Fruit fly (Drosophila melanogaster) whole organism, prepupa: ENCODE results near the gene CG3123.

Experiments used
- Blimp-1 ChIP-seq: fragments of 200-800 bp; sonication (Bioruptor generic); optimal IDR thresholded peaks from 3 replicates; lab custom pipeline; 2017; ENCODE audit warnings: missing biosample characterization, missing genetic modification characterization, mild to moderate bottlenecking, moderate library complexity, missing genetic modification reagents
- CG10631 ChIP-seq: fragments of 200-800 bp; sonication (Bioruptor generic); optimal IDR thresholded peaks from 2 replicates; lab custom pipeline; 2016; ENCODE audit warnings: missing biosample characterization, missing genetic modification characterization
- CG10669 ChIP-seq: fragments of 200-800 bp; sonication (Bioruptor generic); optimal IDR thresholded peaks from 3 replicates; lab custom pipeline; 2018; ENCODE audit warnings: missing biosample characterization, mild to moderate bottlenecking, missing genetic modification characterization, moderate library complexity
- CG11294 ChIP-seq: fragments of 200-800 bp; sonication (Bioruptor generic); IDR thresholded peaks from 2 replicates; pipeline ENCODE4 v1.3.6; 2022; ENCODE audit warnings: missing biosample characterization, missing genetic modification characterization
- CG11762 ChIP-seq: fragments of 200-800 bp; sonication (Bioruptor generic); optimal IDR thresholded peaks from 3 replicates; lab custom pipeline; 2016; ENCODE audit warnings: missing biosample characterization, missing genetic modification characterization; ENCODE audit not compliant: insufficient read depth
- CG15336 ChIP-seq: fragments of 200-800 bp; sonication (Bioruptor generic); IDR thresholded peaks from 2 replicates; pipeline ENCODE4 v1.3.6; 2022; ENCODE audit warnings: missing biosample characterization, missing genetic modification characterization
- CG1621 ChIP-seq: fragments of 200-800 bp; sonication (Bioruptor generic); optimal IDR thresholded peaks from 3 replicates; lab custom pipeline; 2018; ENCODE audit warnings: missing biosample characterization, mild to moderate bottlenecking, missing genetic modification characterization
- CG16779 ChIP-seq: fragments of 200-800 bp; sonication (Bioruptor generic); optimal IDR thresholded peaks from 3 replicates; lab custom pipeline; 2017; ENCODE audit warnings: missing biosample characterization, mild to moderate bottlenecking, missing genetic modification characterization
- CG32006 ChIP-seq: fragments of 200-800 bp; sonication (Bioruptor generic); optimal IDR thresholded peaks from 3 replicates; lab custom pipeline; 2017; ENCODE audit warnings: missing biosample characterization, mild to moderate bottlenecking, missing genetic modification characterization
- CG4318 ChIP-seq: fragments of 200-800 bp; sonication (Bioruptor generic); optimal IDR thresholded peaks from 3 replicates; lab custom pipeline; 2017; ENCODE audit warnings: missing biosample characterization, mild to moderate bottlenecking, missing genetic modification characterization
- CG6163 ChIP-seq: fragments of 200-800 bp; sonication (Bioruptor generic); IDR thresholded peaks from 3 replicates; pipeline ENCODE4 v1.3.6; 2022; ENCODE audit warnings: missing biosample characterization, missing genetic modification characterization
- CG6276 ChIP-seq: fragments of 200-800 bp; sonication (Bioruptor generic); optimal IDR thresholded peaks from 2 replicates; lab custom pipeline; 2017; ENCODE audit warnings: missing biosample characterization, mild to moderate bottlenecking, missing genetic modification characterization
- CG6792 ChIP-seq: fragments of 200-800 bp; sonication (Bioruptor generic); optimal IDR thresholded peaks from 3 replicates; lab custom pipeline; 2016; ENCODE audit warnings: missing biosample characterization, missing genetic modification characterization
- CG6854 ChIP-seq: fragments of 200-800 bp; sonication (Bioruptor generic); optimal IDR thresholded peaks from 2 replicates; lab custom pipeline; 2017; ENCODE audit warnings: missing biosample characterization, mild to moderate bottlenecking, missing genetic modification characterization
- CG7368 ChIP-seq: fragments of 200-800 bp; sonication (Bioruptor generic); optimal IDR thresholded peaks from 3 replicates; lab custom pipeline; 2016; ENCODE audit warnings: missing biosample characterization, missing genetic modification characterization
- CG8119 ChIP-seq: fragments of 200-800 bp; sonication (Bioruptor generic); IDR thresholded peaks from 3 replicates; pipeline ENCODE4 v1.3.6; 2022; ENCODE audit warnings: missing biosample characterization, missing genetic modification characterization
- Eip75B ChIP-seq: fragments of 200-800 bp; sonication (Bioruptor generic); optimal IDR thresholded peaks from 3 replicates; lab custom pipeline; 2016; ENCODE audit warnings: missing biosample characterization, missing genetic modification characterization
- Ets21C ChIP-seq: fragments of 200-800 bp; sonication (Bioruptor generic); optimal IDR thresholded peaks from 3 replicates; lab custom pipeline; 2016; ENCODE audit warnings: missing biosample characterization, missing genetic modification characterization
- Hr38 ChIP-seq: sonication (Bioruptor generic); optimal IDR thresholded peaks from 2 replicates; lab custom pipeline; 2016; ENCODE audit warnings: missing biosample characterization, missing genetic modification characterization
- Lpt ChIP-seq: fragments of 200-800 bp; sonication (Bioruptor generic); optimal IDR thresholded peaks from 3 replicates; lab custom pipeline; 2016; ENCODE audit warnings: missing biosample characterization, missing genetic modification characterization
- OdsH ChIP-seq: fragments of 200-800 bp; sonication (Bioruptor generic); optimal IDR thresholded peaks from 3 replicates; lab custom pipeline; 2016; ENCODE audit warnings: missing biosample characterization, missing genetic modification characterization
- Sox102F ChIP-seq: fragments of 200-800 bp; sonication (Bioruptor generic); optimal IDR thresholded peaks from 2 replicates; lab custom pipeline; 2016; ENCODE audit warnings: missing biosample characterization, mild to moderate bottlenecking, missing genetic modification characterization
- Sox15 ChIP-seq: fragments of 200-800 bp; sonication (Bioruptor generic); optimal IDR thresholded peaks from 3 replicates; lab custom pipeline; 2016; ENCODE audit warnings: missing biosample characterization, missing genetic modification characterization
- achi ChIP-seq: fragments of 200-800 bp; sonication (Bioruptor generic); optimal IDR thresholded peaks from 3 replicates; lab custom pipeline; 2016; ENCODE audit warnings: missing biosample characterization, missing genetic modification characterization
- acj6 ChIP-seq: fragments of 200-800 bp; sonication (Bioruptor generic); optimal IDR thresholded peaks from 3 replicates; lab custom pipeline; 2016; ENCODE audit warnings: missing biosample characterization, missing genetic modification characterization
- cyc ChIP-seq: fragments of 200-800 bp; sonication (Bioruptor generic); optimal IDR thresholded peaks from 3 replicates; lab custom pipeline; 2016; ENCODE audit warnings: missing biosample characterization, missing genetic modification characterization
- dsx ChIP-seq: fragments of 200-800 bp; optimal IDR thresholded peaks from 3 replicates; lab custom pipeline; 2019; ENCODE audit warnings: missing biosample characterization, mild to moderate bottlenecking, missing genetic modification characterization, moderate library complexity; ENCODE audit not compliant: poor library complexity, severe bottlenecking
- esn ChIP-seq: fragments of 200-800 bp; sonication (Bioruptor generic); optimal IDR thresholded peaks from 2 replicates; lab custom pipeline; 2016; ENCODE audit warnings: missing biosample characterization, mild to moderate bottlenecking, missing genetic modification characterization, moderate library complexity
- fd59A ChIP-seq: fragments of 200-800 bp; sonication (Bioruptor generic); optimal IDR thresholded peaks from 2 replicates; lab custom pipeline; 2017; ENCODE audit warnings: missing biosample characterization, mild to moderate bottlenecking, missing genetic modification characterization, missing genetic modification reagents
- fd85E ChIP-seq: fragments of 200-800 bp; sonication (Bioruptor generic); optimal IDR thresholded peaks from 3 replicates; lab custom pipeline; 2016; ENCODE audit warnings: missing biosample characterization, missing genetic modification characterization
- pdm3 ChIP-seq: fragments of 200-800 bp; sonication (Bioruptor generic); optimal IDR thresholded peaks from 3 replicates; lab custom pipeline; 2016; ENCODE audit warnings: missing biosample characterization, missing genetic modification characterization
- ss ChIP-seq, 2 experiments: fragments of 200-800 bp; sonication (Bioruptor generic); optimal IDR thresholded peaks; 2 replicates in 1 of 2; 3 replicates in 1 of 2; lab custom pipeline; 2017 to 2018; ENCODE audit warnings: mild to moderate bottlenecking in 2 of 2, missing biosample characterization in 2 of 2, missing genetic modification characterization in 2 of 2, moderate library complexity in 1 of 2
- svp ChIP-seq: fragments of 200-800 bp; sonication (Bioruptor generic); peaks from one replicate; lab custom pipeline; 2016; ENCODE audit warnings: missing biosample characterization, missing genetic modification characterization
- topi ChIP-seq: fragments of 200-800 bp; sonication (Bioruptor generic); optimal IDR thresholded peaks from 3 replicates; lab custom pipeline; 2016; ENCODE audit warnings: missing biosample characterization, missing genetic modification characterization

Gene CG3123

DNA sequence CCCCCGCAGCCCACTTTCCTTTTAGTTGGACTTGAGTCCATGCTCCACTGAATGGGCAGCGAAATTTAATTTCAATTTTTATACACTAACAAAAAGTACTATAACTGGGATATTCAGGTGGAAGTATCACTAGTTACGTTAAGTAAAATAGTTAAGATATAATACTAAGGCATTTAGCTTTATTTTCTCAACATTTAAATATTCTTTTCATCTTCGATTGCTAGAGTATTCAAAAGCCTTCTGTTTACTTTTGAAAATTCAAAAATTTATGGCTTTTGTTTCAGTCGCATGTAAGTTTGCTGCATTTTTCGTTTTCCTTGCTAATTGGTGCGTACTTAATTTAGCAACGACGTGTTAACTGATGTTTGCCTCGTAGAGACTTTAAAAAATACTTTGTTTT lies 26.3 kb upstream of the CG3123 start (continued):
- TF ChIP-seq CG6276 (peak; percentile 24), CG10669 (GFP tag; lab: Kevin White, UChicago) (no peak), achi (GFP tag; lab: Kevin White, UChicago) (peak; percentile 6), acj6 (GFP tag; lab: Kevin White, UChicago) (peak; percentile 19), OdsH (GFP tag; lab: Kevin White, UChicago) (no peak), CG11294 (GFP tag; lab: Robert Waterston, UW) (no peak), CG6163 (GFP tag; lab: Robert Waterston, UW) (no peak), ss (GFP tag; optimal IDR thresholded peaks at IDR 0.05; lab: Kevin White, UChicago) (no peak), cyc (GFP tag; lab: Kevin White, UChicago) (no peak), pdm3 (GFP tag; lab: Kevin White, UChicago) (no peak), Sox102F (GFP tag; lab: Kevin White, UChicago) (no peak), CG4318 (GFP tag; lab: Kevin White, UChicago) (no peak), CG10631 (GFP tag; lab: Kevin White, UChicago) (no peak), fd85E (GFP tag; lab: Kevin White, UChicago) (no peak), CG11762 (GFP tag; lab: Kevin White, UChicago) (no peak), esn (GFP tag; lab: Kevin White, UChicago) (no peak), topi (GFP tag; lab: Kevin White, UChicago) (no peak), CG16779 (tag; lab: Kevin White, UChicago) (no peak)

- TF ChIP-seq CG6854 (no peak), fd59A (no peak), svp (GFP tag; lab: Kevin White, UChicago) (no peak), dsx (GFP tag; lab: Kevin White, UChicago) (no peak), Sox102F (GFP tag; lab: Kevin White, UChicago) (no peak), CG1621 (tag; lab: Kevin White, UChicago) (no peak), CG32006 (GFP tag; lab: Kevin White, UChicago) (no peak), Sox15 (GFP tag; lab: Kevin White, UChicago) (no peak), ss (GFP tag; optimal IDR thresholded peaks at IDR 0.05; lab: Kevin White, UChicago) (no peak), pdm3 (GFP tag; lab: Kevin White, UChicago) (no peak), CG10631 (GFP tag; lab: Kevin White, UChicago) (no peak), CG11294 (GFP tag; lab: Robert Waterston, UW) (no peak), achi (GFP tag; lab: Kevin White, UChicago) (no peak), Ets21C (no peak)
Measured at dm6 chr2L:2847112-2847682, 21.9 kb upstream of the CG3123 start, which contains the start of the genes CG3117 and CG2983. Gene CG3117 (minus strand): TSS chr2L:2847212. Gene CG2983 (plus strand): TSS chr2L:2847632.

- TF ChIP-seq svp (GFP tag; lab: Kevin White, UChicago), result peak; percentile 77
- TF ChIP-seq Eip75B, result no peak
- TF ChIP-seq CG7368 (GFP tag; lab: Kevin White, UChicago), result no peak
Measured at dm6 chr2L:2845634-2846033, 20.3 kb upstream of the CG3123 start, which contains the start of gene CG18557. Gene CG18557 (minus strand): TSS chr2L:2845734.

dm6 chr2L:2844413-2844812 lies 19.1 kb upstream of the CG3123 start, which contains the start of gene CG18558:
Gene CG18558 (minus strand): TSS chr2L:2844513.
- TF ChIP-seq Hr38 (GFP tag; lab: Kevin White, UChicago) (no peak), topi (GFP tag; lab: Kevin White, UChicago) (no peak), esn (GFP tag; lab: Kevin White, UChicago) (no peak)

DNA sequence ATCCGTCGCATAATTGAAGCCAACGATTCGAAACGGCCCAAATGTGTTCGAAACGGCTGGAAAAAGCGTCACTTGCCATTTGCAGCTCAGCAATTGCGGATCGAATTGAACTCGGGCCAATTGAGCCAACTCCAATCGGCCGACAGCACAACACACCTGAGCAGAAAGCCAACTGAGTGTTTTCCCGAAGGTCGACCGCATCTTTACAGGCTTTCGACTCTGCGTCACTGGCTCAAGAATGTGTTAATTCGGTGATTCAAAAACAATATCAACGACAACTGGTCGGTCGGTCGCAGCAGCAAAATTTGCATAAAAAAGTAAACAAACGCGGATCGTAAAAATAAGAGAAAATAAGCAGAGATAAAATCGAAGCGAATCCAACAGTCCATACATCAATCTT lies 15.0 kb upstream of the CG3123 start:
- no peak for TF ChIP-seq Lpt (GFP tag; lab: Kevin White, UChicago)
- TF ChIP-seq Sox15 (GFP tag; lab: Kevin White, UChicago), result no peak
- no peak for TF ChIP-seq CG15336 (GFP tag; lab: Robert Waterston, UW)
- TF ChIP-seq Ets21C, result no peak
- no peak for TF ChIP-seq CG6792
- no peak for TF ChIP-seq CG8119
- no peak for TF ChIP-seq Blimp-1 (GFP tag; lab: Kevin White, UChicago)
- no peak for TF ChIP-seq CG16779 (tag; lab: Kevin White, UChicago)
- TF ChIP-seq CG11762 (GFP tag; lab: Kevin White, UChicago), result no peak
